Worm (Caenorhabditis elegans) whole organism, L2 larva: ENCODE data around the gene laat-1.
A peak's percentile ranks its signal among the peaks of the same experiment; 100 is the strongest.

ENCODE experiments used
- C34F6.9 ChIP-seq: fragments of 150-350 bp; optimal IDR thresholded peaks from 2 replicates; lab custom pipeline; 2014; ENCODE audit warnings: missing biosample characterization, missing genetic modification characterization
- F13H6.1 ChIP-seq: sonication (generic microtip); optimal IDR thresholded peaks from 2 replicates; lab custom pipeline; 2016; ENCODE audit warnings: missing genetic modification characterization, missing compliant biosample characterization
- R02D3.7 ChIP-seq: fragments of 150-350 bp; optimal IDR thresholded peaks from 2 replicates; lab custom pipeline; 2014; ENCODE audit warnings: missing biosample characterization, missing genetic modification characterization
- Y55F3AM.14 ChIP-seq: fragments of 200-800 bp; sonication (Bioruptor generic); optimal IDR thresholded peaks from 2 replicates; lab custom pipeline; 2018; ENCODE audit warnings: mild to moderate bottlenecking, missing genetic modification characterization, missing compliant biosample characterization
- ZK546.5 ChIP-seq: sonication (generic microtip); optimal IDR thresholded peaks from 2 replicates; lab custom pipeline; 2017; ENCODE audit warnings: missing biosample characterization, missing genetic modification characterization
- alr-1 ChIP-seq: fragments of 150-350 bp; optimal IDR thresholded peaks from 2 replicates; lab custom pipeline; 2014; ENCODE audit warnings: missing biosample characterization, missing genetic modification characterization
- aly-2 ChIP-seq: fragments of 150-350 bp; optimal IDR thresholded peaks from 2 replicates; lab custom pipeline; 2014; ENCODE audit warnings: missing biosample characterization, missing genetic modification characterization
- ama-1 ChIP-seq: fragments of 150-350 bp; optimal IDR thresholded peaks from 2 replicates; lab custom pipeline; 2018; ENCODE audit warnings: inconsistent platforms
- blmp-1 ChIP-seq: sonication (generic microtip); optimal IDR thresholded peaks from 2 replicates; lab custom pipeline; 2017; ENCODE audit warnings: missing genetic modification characterization, mild to moderate bottlenecking, missing compliant biosample characterization, antibody characterized with exemption, moderate library complexity; ENCODE audit not compliant: insufficient read depth
- ceh-16 ChIP-seq: fragments of 150-350 bp; optimal IDR thresholded peaks from 2 replicates; lab custom pipeline; 2014; ENCODE audit warnings: missing biosample characterization, missing genetic modification characterization
- ceh-82 ChIP-seq: fragments of 150-350 bp; optimal IDR thresholded peaks from 2 replicates; lab custom pipeline; 2014; ENCODE audit warnings: missing biosample characterization, missing genetic modification characterization
- crh-2 ChIP-seq: sonication (generic microtip); optimal IDR thresholded peaks from 2 replicates; lab custom pipeline; 2017; ENCODE audit warnings: missing biosample characterization, missing genetic modification characterization
- dmd-4 ChIP-seq: sonication (generic microtip); optimal IDR thresholded peaks from 2 replicates; lab custom pipeline; 2017; ENCODE audit warnings: missing biosample characterization, missing genetic modification characterization
- egl-27 ChIP-seq: sonication (generic microtip); optimal IDR thresholded peaks from 3 replicates; lab custom pipeline; 2017; ENCODE audit warnings: missing biosample characterization, missing genetic modification reagents, missing genetic modification characterization
- elt-1 ChIP-seq: fragments of 150-350 bp; optimal IDR thresholded peaks from 2 replicates; lab custom pipeline; 2014; ENCODE audit warnings: missing biosample characterization, missing genetic modification characterization
- elt-3 ChIP-seq: sonication (generic microtip); optimal IDR thresholded peaks from 2 replicates; lab custom pipeline; 2017; ENCODE audit warnings: missing biosample characterization, missing genetic modification characterization
- fos-1 ChIP-seq: fragments of 150-350 bp; optimal IDR thresholded peaks from 2 replicates; lab custom pipeline; 2014; ENCODE audit warnings: missing biosample characterization, missing genetic modification characterization
- gmeb-1 ChIP-seq: fragments of 150-350 bp; optimal IDR thresholded peaks from 2 replicates; lab custom pipeline; 2014; ENCODE audit warnings: missing biosample characterization, missing genetic modification characterization
- lin-11 ChIP-seq: fragments of 150-350 bp; sonication (generic microtip); optimal IDR thresholded peaks from 2 replicates; lab custom pipeline; 2014; ENCODE audit warnings: missing biosample characterization, missing genetic modification characterization, inconsistent platforms, mixed read lengths
- lin-13 ChIP-seq: fragments of 150-350 bp; optimal IDR thresholded peaks from 2 replicates; lab custom pipeline; 2014; ENCODE audit warnings: missing biosample characterization, missing genetic modification reagents, missing genetic modification characterization
- lin-39 ChIP-seq: fragments of 150-350 bp; optimal IDR thresholded peaks from 2 replicates; lab custom pipeline; 2014; ENCODE audit warnings: missing biosample characterization, missing genetic modification reagents, missing genetic modification characterization
- lsy-2 ChIP-seq, 2 experiments: fragments of 150-350 bp in 1 of 2; sonication (generic microtip) in 1 of 2; optimal IDR thresholded peaks; 2 replicates each; lab custom pipeline; 2014 to 2017; ENCODE audit warnings: missing biosample characterization in 2 of 2, missing genetic modification characterization in 2 of 2
- mab-5 ChIP-seq: fragments of 150-350 bp; optimal IDR thresholded peaks from 2 replicates; lab custom pipeline; 2014; ENCODE audit warnings: missing biosample characterization, missing genetic modification characterization
- mbf-1 ChIP-seq: sonication (generic microtip); optimal IDR thresholded peaks from 2 replicates; lab custom pipeline; 2017; ENCODE audit warnings: missing biosample characterization, missing genetic modification characterization
- mdl-1 ChIP-seq, 2 experiments: fragments of 150-350 bp in 1 of 2; sonication (generic microtip) in 1 of 2; optimal IDR thresholded peaks; 2 replicates each; lab custom pipeline; 2017; ENCODE audit warnings: missing biosample characterization in 2 of 2, missing genetic modification characterization in 2 of 2
- nhr-10 ChIP-seq: sonication (generic microtip); optimal IDR thresholded peaks from 2 replicates; lab custom pipeline; 2017; ENCODE audit warnings: missing biosample characterization, missing genetic modification characterization
- nhr-11 ChIP-seq: fragments of 150-350 bp; optimal IDR thresholded peaks from 2 replicates; lab custom pipeline; 2014; ENCODE audit warnings: missing biosample characterization, missing genetic modification characterization
- nhr-12 ChIP-seq: fragments of 150-350 bp; optimal IDR thresholded peaks from 2 replicates; lab custom pipeline; 2014; ENCODE audit warnings: missing biosample characterization, missing genetic modification characterization
- nhr-129 ChIP-seq: fragments of 150-350 bp; optimal IDR thresholded peaks from 2 replicates; lab custom pipeline; 2014; ENCODE audit warnings: missing biosample characterization, missing genetic modification characterization
- nhr-21 ChIP-seq: fragments of 150-350 bp; optimal IDR thresholded peaks from 2 replicates; lab custom pipeline; 2014; ENCODE audit warnings: missing biosample characterization, missing genetic modification characterization
- nhr-23 ChIP-seq: fragments of 150-350 bp; optimal IDR thresholded peaks from 2 replicates; lab custom pipeline; 2014; ENCODE audit warnings: missing biosample characterization, missing genetic modification reagents, missing genetic modification characterization
- nhr-237 ChIP-seq: fragments of 150-350 bp; optimal IDR thresholded peaks from 2 replicates; lab custom pipeline; 2014; ENCODE audit warnings: missing biosample characterization, missing genetic modification characterization
- nhr-25 ChIP-seq: fragments of 150-350 bp; sonication (generic microtip); optimal IDR thresholded peaks from 3 replicates; lab custom pipeline; 2014; ENCODE audit warnings: missing biosample characterization, missing genetic modification characterization
- nhr-6 ChIP-seq: fragments of 150-350 bp; optimal IDR thresholded peaks from 2 replicates; lab custom pipeline; 2014; ENCODE audit warnings: missing biosample characterization, missing genetic modification characterization
- nhr-77 ChIP-seq: fragments of 150-350 bp; optimal IDR thresholded peaks from 2 replicates; lab custom pipeline; 2014; ENCODE audit warnings: missing biosample characterization, missing genetic modification characterization
- peb-1 ChIP-seq: fragments of 150-350 bp; optimal IDR thresholded peaks from 2 replicates; lab custom pipeline; 2014; ENCODE audit warnings: missing biosample characterization, missing genetic modification characterization
- sem-4 ChIP-seq: fragments of 150-350 bp; optimal IDR thresholded peaks from 2 replicates; lab custom pipeline; 2014; ENCODE audit warnings: missing biosample characterization, missing genetic modification reagents, missing genetic modification characterization
- skn-1 ChIP-seq: sonication (generic microtip); optimal IDR thresholded peaks from 2 replicates; lab custom pipeline; 2017; ENCODE audit warnings: missing biosample characterization, missing genetic modification characterization
- sma-3 ChIP-seq: sonication (generic microtip); optimal IDR thresholded peaks from 2 replicates; lab custom pipeline; 2016; ENCODE audit warnings: missing genetic modification reagents, missing genetic modification characterization, missing compliant biosample characterization
- sma-9 ChIP-seq, 2 experiments: fragments of 150-350 bp in 1 of 2; sonication (generic microtip) in 1 of 2; optimal IDR thresholded peaks; 2 replicates each; lab custom pipeline; 2014 to 2016; ENCODE audit warnings: missing genetic modification characterization in 2 of 2, mild to moderate bottlenecking in 1 of 2, missing biosample characterization in 1 of 2, missing compliant biosample characterization in 1 of 2, missing genetic modification reagents in 1 of 2, moderate library complexity in 1 of 2
- unc-39 ChIP-seq: fragments of 150-350 bp; optimal IDR thresholded peaks from 2 replicates; lab custom pipeline; 2014; ENCODE audit warnings: missing biosample characterization, missing genetic modification characterization
- unc-55 ChIP-seq: fragments of 150-350 bp; sonication (generic microtip); optimal IDR thresholded peaks from 3 replicates; lab custom pipeline; 2014; ENCODE audit warnings: missing biosample characterization, missing genetic modification reagents, missing genetic modification characterization
- unc-62 ChIP-seq: fragments of 150-350 bp; optimal IDR thresholded peaks from 2 replicates; lab custom pipeline; 2014; ENCODE audit warnings: missing biosample characterization, missing genetic modification reagents, missing genetic modification characterization
- zag-1 ChIP-seq: fragments of 150-350 bp; optimal IDR thresholded peaks from 2 replicates; lab custom pipeline; 2014; ENCODE audit warnings: missing biosample characterization, missing genetic modification characterization
- ztf-1 ChIP-seq: fragments of 200-800 bp; sonication (Bioruptor generic); conservative IDR thresholded peaks from 2 replicates; pipeline ENCODE4 v1.3.6; 2022; ENCODE audit warnings: missing genetic modification characterization, missing compliant biosample characterization
- ztf-11 ChIP-seq: sonication (generic microtip); optimal IDR thresholded peaks from 2 replicates; lab custom pipeline; 2017; ENCODE audit warnings: missing biosample characterization, missing genetic modification characterization
- ztf-4 ChIP-seq: fragments of 150-350 bp; optimal IDR thresholded peaks from 2 replicates; lab custom pipeline; 2014; ENCODE audit warnings: missing biosample characterization, missing genetic modification characterization

laat-1 gene

DNA sequence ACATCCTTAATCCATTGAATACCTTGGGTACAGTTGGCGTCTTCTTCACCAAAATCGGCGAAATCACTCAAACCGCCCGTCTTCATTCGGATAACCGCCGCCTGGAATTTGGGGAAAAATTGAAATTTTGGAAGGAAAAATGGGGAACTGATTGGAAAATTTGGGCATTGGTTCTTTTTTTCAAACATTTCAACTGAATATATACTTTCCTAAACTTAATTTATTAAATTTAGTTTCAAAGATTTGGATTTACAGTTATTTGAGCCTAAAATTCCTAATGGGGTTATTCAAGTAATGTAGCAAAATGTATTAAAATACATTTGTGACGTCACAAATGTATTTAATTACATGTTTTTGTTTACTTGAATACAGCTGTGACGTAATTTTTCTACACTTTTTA, at the start of gene laat-1:
TSS of gene laat-1 (minus strand) at position 101 of the 400 bp plus-strand sequence.
- TF ChIP-seq ceh-82 (tag; lab: Kevin White, UChicago) (no peak), elt-1 (tag; lab: Kevin White, UChicago) (no peak), sem-4 (tag; lab: Kevin White, UChicago) (no peak), nhr-10 (no peak), unc-62 (GFP tag; lab: Kevin White, UChicago) (no peak)

- TF ChIP-seq ztf-11 (tag; lab: Kevin White, UChicago) (no peak), nhr-23 (tag; lab: Kevin White, UChicago) (no peak), nhr-25 (tag; lab: Kevin White, UChicago) (no peak), sem-4 (tag; lab: Kevin White, UChicago) (no peak), nhr-11 (no peak), nhr-237 (tag; lab: Kevin White, UChicago) (no peak), alr-1 (no peak), fos-1 (tag; lab: Kevin White, UChicago) (no peak), nhr-129 (tag; lab: Kevin White, UChicago) (no peak)
These were observed 48.8 kb upstream of the laat-1 start, which contains the start of gene misc-1 for ce11 chrII:286551-286724. Gene misc-1, plus strand, starts transcription at chrII:286625.

ce11 chrII:285627-286550, 48.3 kb upstream of the laat-1 start, which contains the start of gene B0432.10:
Gene B0432.10, minus strand, starts transcription at chrII:286275.
- TF ChIP-seq unc-55 (GFP tag; lab: Kevin White, UChicago) (peak; percentile 96), fos-1 (tag; lab: Kevin White, UChicago) (peak; percentile 47), lsy-2 (tag; optimal IDR thresholded peaks at IDR 0.05; lab: Kevin White, UChicago) (peak; percentile 81 to 92), crh-2 (tag; lab: Kevin White, UChicago) (peak; percentile 81), lin-13 (GFP tag; lab: Kevin White, UChicago) (peak; percentile 87), ama-1 (lab: Kevin White, UChicago) (no peak), nhr-6 (tag; lab: Kevin White, UChicago) (peak; percentile 78), sma-9 (GFP tag; optimal IDR thresholded peaks at IDR 0.05; lab: Kevin White, UChicago) (peak; percentile 75), sma-9 (tag; optimal IDR thresholded peaks at IDR 0.05; lab: Kevin White, UChicago) (no peak), skn-1 (tag; lab: Kevin White, UChicago) (no peak), sem-4 (tag; lab: Kevin White, UChicago) (peak; percentile 77), nhr-129 (tag; lab: Kevin White, UChicago) (peak; percentile 58), C34F6.9 (tag; lab: Kevin White, UChicago) (peak; percentile 96), peb-1 (tag; lab: Kevin White, UChicago) (no peak), F13H6.1 (peak; percentile 74), nhr-77 (tag; lab: Kevin White, UChicago) (peak; percentile 37), Y55F3AM.14 (GFP tag; lab: Kevin White, UChicago) (no peak), nhr-21 (tag; lab: Kevin White, UChicago) (peak; percentile 63), ztf-1 (GFP tag; lab: Robert Waterston, UW) (no peak), elt-3 (tag; lab: Kevin White, UChicago) (no peak), sma-3 (GFP tag; lab: Kevin White, UChicago) (peak; percentile 74), nhr-25 (tag; lab: Kevin White, UChicago) (peak; percentile 82), nhr-12 (tag; lab: Kevin White, UChicago) (no peak), unc-62 (GFP tag; lab: Kevin White, UChicago) (no peak), zag-1 (tag; lab: Kevin White, UChicago) (peak; percentile 17), dmd-4 (tag; lab: Kevin White, UChicago) (no peak), ceh-82 (tag; lab: Kevin White, UChicago) (no peak), lin-11 (tag; lab: Kevin White, UChicago) (peak; percentile 63), blmp-1 (no peak), ceh-16 (tag; lab: Kevin White, UChicago) (peak; percentile 19), elt-1 (tag; lab: Kevin White, UChicago) (no peak), R02D3.7 (tag; lab: Kevin White, UChicago) (peak; percentile 8), alr-1 (no peak), aly-2 (tag; lab: Kevin White, UChicago) (no peak), mdl-1 (tag; optimal IDR thresholded peaks at IDR 0.05; lab: Kevin White, UChicago) (peak in 1 of 2 experiments; percentile 4), nhr-11 (no peak), nhr-237 (tag; lab: Kevin White, UChicago) (peak; percentile 40), nhr-23 (tag; lab: Kevin White, UChicago) (no peak), gmeb-1 (peak; percentile 97), unc-39 (tag; lab: Kevin White, UChicago) (no peak), ZK546.5 (tag; lab: Kevin White, UChicago) (no peak), nhr-10 (no peak), mbf-1 (tag; lab: Kevin White, UChicago) (no peak), mab-5 (tag; lab: Kevin White, UChicago) (peak; percentile 71), ztf-4 (tag; lab: Kevin White, UChicago) (no peak), egl-27 (tag; lab: Kevin White, UChicago) (peak; percentile 81), lin-39 (tag; lab: Kevin White, UChicago) (no peak), ztf-11 (tag; lab: Kevin White, UChicago) (no peak)
